Worm (Caenorhabditis elegans) whole organism, L1 larva: ENCODE measurements around the gene moc-6.

ENCODE experiments used
- egl-27 ChIP-seq, 2 experiments: fragments of 150-350 bp in 1 of 2; sonication (generic microtip); optimal IDR thresholded peaks; 3 replicates each; lab custom pipeline; 2017 to 2018; ENCODE audit warnings: missing biosample characterization in 2 of 2, missing genetic modification characterization in 2 of 2, missing genetic modification reagents in 2 of 2
- lin-39 ChIP-seq: fragments of 150-350 bp; optimal IDR thresholded peaks from 2 replicates; lab custom pipeline; 2014; ENCODE audit warnings: missing biosample characterization, missing genetic modification reagents, missing genetic modification characterization
- skn-1 ChIP-seq: fragments of 150-350 bp; optimal IDR thresholded peaks from 2 replicates; lab custom pipeline; 2014; ENCODE audit warnings: missing biosample characterization, missing genetic modification characterization
- snpc-4 ChIP-seq: fragments of 150-350 bp; optimal IDR thresholded peaks from 2 replicates; lab custom pipeline; 2014; ENCODE audit warnings: missing biosample characterization, missing genetic modification characterization
- swsn-7 ChIP-seq: sonication (generic microtip); optimal IDR thresholded peaks from 2 replicates; lab custom pipeline; 2016; ENCODE audit warnings: missing genetic modification characterization, missing compliant biosample characterization

ce11 chrIII:5233140-5233539 lies 37.4 kb downstream of the moc-6 start:
- TF ChIP-seq swsn-7 (tag; lab: Kevin White, UChicago) (no peak), snpc-4 (tag; lab: Kevin White, UChicago) (no peak), lin-39 (tag; lab: Kevin White, UChicago) (no peak), egl-27 (tag; optimal IDR thresholded peaks at IDR 0.05; lab: Kevin White, UChicago) (no peak), skn-1 (tag; lab: Kevin White, UChicago) (no peak)
